Fruit fly (Drosophila melanogaster) Kc167 (cell line): ENCODE data around the gene Vps36.

Experiments
- Myc ChIP-seq: fragments of >200 bp; optimal IDR thresholded peaks from 2 replicates; lab custom pipeline; 2017; ENCODE audit warnings: missing external identifiers
- h ChIP-seq: fragments of >200 bp; optimal IDR thresholded peaks from 3 replicates; lab custom pipeline; 2018; ENCODE audit warnings: missing external identifiers
- insv ChIP-seq: fragments of >200 bp; optimal IDR thresholded peaks from 3 replicates; lab custom pipeline; 2018; ENCODE audit warnings: missing external identifiers
- psq ChIP-seq: fragments of >200 bp; optimal IDR thresholded peaks from 2 replicates; lab custom pipeline; 2017; ENCODE audit warnings: missing external identifiers
- ttk ChIP-seq: sonication (Bioruptor generic); optimal IDR thresholded peaks from 2 replicates; lab custom pipeline; 2017; ENCODE audit warnings: missing external identifiers

DNA sequence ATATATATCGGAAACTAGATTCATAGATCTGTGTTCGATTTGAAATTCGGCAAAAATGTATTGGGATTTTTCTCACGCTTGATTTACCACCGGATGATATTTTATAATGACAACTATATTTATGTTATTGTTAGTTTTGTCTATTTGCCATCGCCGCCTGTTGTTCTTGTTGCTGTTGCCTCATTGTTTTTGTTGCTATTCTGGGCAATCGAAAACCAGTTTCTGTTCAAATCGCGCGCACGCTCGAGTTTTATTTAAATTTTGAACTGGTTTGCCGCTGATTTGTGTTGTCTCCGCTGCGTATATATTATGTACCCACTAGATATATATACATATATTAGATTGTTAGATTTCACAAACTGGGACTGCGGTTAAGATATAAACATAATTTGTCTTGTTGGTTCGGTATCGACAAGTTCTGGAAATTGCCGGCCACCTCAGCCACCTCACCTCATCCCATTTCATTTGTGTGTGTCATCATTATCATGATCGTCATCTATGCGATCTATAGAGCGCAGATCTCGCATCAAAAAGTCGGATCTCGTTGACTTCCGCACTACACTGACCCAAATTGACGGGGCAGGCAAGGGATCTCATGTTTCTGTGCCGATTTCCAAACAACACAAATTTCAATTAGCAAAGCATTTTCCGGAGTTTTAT, 22.1 kb downstream of the Vps36 start:
- TF ChIP-seq psq (lab: Kevin White, UChicago) (no peak), h (lab: Kevin White, UChicago) (no peak), insv (lab: Kevin White, UChicago) (no peak), ttk (lab: Kevin White, UChicago) (no peak), Myc (lab: Kevin White, UChicago) (no peak)
